Worm (Caenorhabditis elegans) whole organism, late embryonic: ENCODE data around the gene lido-12.

Experiments
- ceh-18 ChIP-seq: sonication (generic microtip); optimal IDR thresholded peaks from 2 replicates; lab custom pipeline; 2016; ENCODE audit warnings: missing genetic modification characterization, missing compliant biosample characterization

lido-12 gene

ce11 chrII:3056266-3056872 lies 50.8 kb downstream of the lido-12 start, which contains the start of gene lin-8:
Gene lin-8, plus strand, starts transcription at chrII:3056822.
- no peak for TF ChIP-seq ceh-18 (tag; lab: Kevin White, UChicago)
